In genomic region chrV:15544898-15545297, ce11 we compare ENCODE assay signal across 2 worm cellular contexts.
A peak's percentile ranks its signal among the peaks of the same experiment; 100 is the strongest.
TF ChIP-seq lines count a peak whose summit lies in the region.

Gene glb-14, minus strand, starts transcription at chrV:15544994.

TF ChIP-seq in whole organism, L3 larva, 47 proteins besides CTCF, POLR2A, EP300 and RAD21:
- TF ChIP-seq tbx-2 (tag; optimal IDR thresholded peaks at IDR 0.05; lab: Kevin White, UChicago): no peak
- peak; percentile 80 for TF ChIP-seq nfya-1 (tag; optimal IDR thresholded peaks at IDR 0.05; lab: Kevin White, UChicago; ENCODE audit: insufficient read depth)
- TF ChIP-seq R02D3.7 (tag; optimal IDR thresholded peaks at IDR 0.05; lab: Kevin White, UChicago): no peak
TF ChIP-seq in whole organism, L3 larva: peak in this region for 1.

TF ChIP-seq in whole organism, late embryonic, 69 proteins besides CTCF, POLR2A, EP300 and RAD21:
- TF ChIP-seq sox-2 (GFP tag; IDR thresholded peaks at IDR 0.05; lab: Robert Waterston, UW) (no peak), hlh-8 (tag; optimal IDR thresholded peaks at IDR 0.05; lab: Kevin White, UChicago) (no peak), nfya-1 (tag; optimal IDR thresholded peaks at IDR 0.05; lab: Kevin White, UChicago) (peak; percentile 63)

Comparison
In these comparisons a context has a peak if more than half of its experiments do, and no peak if none do; other contexts are left out.
1. Of the 9 proteins assayed by ChIP-seq in both whole organism, late embryonic and whole organism, L3 larva: peak only in whole organism, late embryonic: none; only in whole organism, L3 larva: none; in both: nfya-1; in neither: 8.